Worm (Caenorhabditis elegans) whole organism, early embryonic: Measurements from ENCODE around the gene citk-1.

Experiments
- B0310.2 ChIP-seq: sonication (generic microtip); optimal IDR thresholded peaks from 2 replicates; lab custom pipeline; 2016; ENCODE audit warnings: mild to moderate bottlenecking, missing genetic modification characterization, missing compliant biosample characterization
- aly-1 ChIP-seq: sonication (generic microtip); optimal IDR thresholded peaks from 2 replicates; lab custom pipeline; 2016; ENCODE audit warnings: missing genetic modification characterization, missing compliant biosample characterization
- ama-1 ChIP-seq: fragments of 150-350 bp; optimal IDR thresholded peaks from 2 replicates; lab custom pipeline; 2014
- ceh-13 ChIP-seq: fragments of 200-800 bp; sonication (Bioruptor generic); optimal IDR thresholded peaks from 2 replicates; lab custom pipeline; 2018; ENCODE audit warnings: mild to moderate bottlenecking, missing genetic modification characterization, missing compliant biosample characterization
- flt-1 ChIP-seq: fragments of 200-800 bp; sonication (Bioruptor generic); IDR thresholded peaks from 2 replicates; pipeline ENCODE4 v1.3.6; 2022; ENCODE audit warnings: missing genetic modification characterization, missing compliant biosample characterization
- hmbx-1 ChIP-seq: sonication (generic microtip); optimal IDR thresholded peaks from 2 replicates; lab custom pipeline; 2016; ENCODE audit warnings: mild to moderate bottlenecking, missing genetic modification characterization, missing compliant biosample characterization
- scrt-1 ChIP-seq: fragments of 200-800 bp; sonication (Bioruptor generic); IDR thresholded peaks from 2 replicates; pipeline ENCODE4 v1.3.6; 2022; ENCODE audit warnings: missing genetic modification characterization, missing compliant biosample characterization
- sea-1 ChIP-seq: fragments of 200-800 bp; sonication (Bioruptor generic); conservative IDR thresholded peaks from 2 replicates; pipeline ENCODE4 v1.3.6; 2022; ENCODE audit warnings: missing genetic modification characterization, missing compliant biosample characterization
- tbx-11 ChIP-seq: fragments of 200-800 bp; sonication (Bioruptor generic); IDR thresholded peaks from 2 replicates; pipeline ENCODE4 v1.3.6; 2022; ENCODE audit warnings: missing genetic modification characterization, missing compliant biosample characterization
- tra-4 ChIP-seq: sonication (generic microtip); optimal IDR thresholded peaks from 2 replicates; lab custom pipeline; 2017; ENCODE audit warnings: missing genetic modification characterization, missing compliant biosample characterization

DNA sequence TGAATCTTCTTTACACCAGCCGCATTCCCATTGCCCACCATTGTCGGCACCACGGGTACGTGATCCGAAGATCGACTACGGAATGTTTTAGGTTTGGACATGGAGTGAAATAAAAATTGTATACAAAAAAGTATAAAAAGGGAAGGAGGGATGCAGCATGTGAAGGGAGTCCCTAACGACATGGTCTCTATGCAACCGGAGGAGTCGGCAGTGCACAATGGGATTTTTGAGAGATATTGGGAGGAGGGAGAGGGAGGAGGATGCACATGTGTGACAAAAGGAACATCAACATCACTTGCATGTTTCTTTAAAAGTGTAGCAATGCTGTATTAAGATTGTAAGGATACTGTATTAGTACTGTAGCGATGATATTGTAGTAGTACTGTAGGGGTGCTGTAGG is 30.8 kb downstream of the citk-1 start, which contains the start of gene W07G1.1:
- TF ChIP-seq flt-1 (GFP tag; lab: Robert Waterston, UW) (no peak), ama-1 (lab: Kevin White, UChicago) (no peak), B0310.2 (no peak), sea-1 (GFP tag; lab: Robert Waterston, UW) (no peak), tra-4 (tag; lab: Kevin White, UChicago) (no peak), aly-1 (tag; lab: Kevin White, UChicago) (no peak), ceh-13 (GFP tag; lab: Kevin White, UChicago) (no peak), scrt-1 (no peak), hmbx-1 (tag; lab: Kevin White, UChicago) (no peak), tbx-11 (GFP tag; lab: Robert Waterston, UW) (no peak)
